Worm (Caenorhabditis elegans): Measurements from ENCODE around the gene F54D5.7.

F54D5.7 gene

DNA sequence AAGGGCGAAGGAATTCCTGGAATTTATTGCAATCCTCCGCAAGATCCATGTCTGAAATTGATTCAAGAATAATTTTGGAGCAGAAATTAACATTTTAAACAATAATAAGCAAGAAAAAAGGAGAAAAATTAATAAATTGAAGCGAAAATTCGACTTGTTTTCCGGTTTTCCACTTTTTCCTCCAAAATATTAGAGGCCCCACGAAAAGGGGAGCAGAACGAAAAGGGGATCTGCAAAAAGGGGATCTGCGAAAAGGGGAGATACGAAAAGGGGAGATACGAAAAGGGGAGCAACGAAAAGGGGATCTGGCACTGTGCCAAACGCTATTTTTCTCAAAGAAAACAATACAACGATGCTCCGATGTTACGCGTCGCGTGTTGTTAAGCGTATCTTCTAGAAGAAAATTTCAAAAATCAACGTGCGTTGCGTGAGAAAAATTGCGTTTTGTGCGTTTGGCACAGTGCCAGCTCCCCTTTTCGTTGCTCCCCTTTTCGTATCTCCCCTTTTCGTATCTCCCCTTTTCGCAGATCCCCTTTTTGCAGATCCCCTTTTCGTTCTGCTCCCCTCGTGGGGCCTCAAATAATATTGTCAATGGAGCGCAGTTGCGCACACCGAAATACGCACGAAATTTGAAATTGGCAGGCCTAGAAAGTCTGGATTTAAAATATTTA lies 12.8 kb upstream of the F54D5.7 start, which contains the start of gene Y62F5A.12 (continued):
- TF ChIP-seq C08G9.2 (tag; optimal IDR thresholded peaks at IDR 0.05) (peak; percentile 97), syd-9 (tag; optimal IDR thresholded peaks at IDR 0.05) (peak; percentile 85), ceh-14 (tag; optimal IDR thresholded peaks at IDR 0.05) (peak; percentile 98), zip-5 (tag; optimal IDR thresholded peaks at IDR 0.05) (peak; percentile 92), ttx-3 (tag; optimal IDR thresholded peaks at IDR 0.05) (peak; percentile 30), sdc-2 (tag; optimal IDR thresholded peaks at IDR 0.05) (peak; percentile 9), ceh-31 (tag; optimal IDR thresholded peaks at IDR 0.05) (peak; percentile 100), unc-86 (tag; optimal IDR thresholded peaks at IDR 0.05) (peak; percentile 79), unc-42 (tag; optimal IDR thresholded peaks at IDR 0.05) (peak; percentile 88), ceh-18 (tag; optimal IDR thresholded peaks at IDR 0.05) (peak; percentile 89), ets-4 (tag; optimal IDR thresholded peaks at IDR 0.05) (peak; percentile 97), nfya-1 (tag; optimal IDR thresholded peaks at IDR 0.05) (peak; percentile 35), T23F11.4 (GFP tag; optimal IDR thresholded peaks at IDR 0.05) (peak; percentile 8), pag-3 (tag; optimal IDR thresholded peaks at IDR 0.05; ENCODE audit: borderline replicate concordance) (peak; percentile 96), ref-2 (tag; optimal IDR thresholded peaks at IDR 0.05) (peak; percentile 98), ceh-34 (tag; optimal IDR thresholded peaks at IDR 0.05) (peak; percentile 95), ahr-1 (tag; optimal IDR thresholded peaks at IDR 0.05) (peak; percentile 78), ztf-16 (tag; optimal IDR thresholded peaks at IDR 0.05) (peak; percentile 78), K02D7.2 (tag; optimal IDR thresholded peaks at IDR 0.05) (peak; percentile 18), ceh-45 (GFP tag; IDR thresholded peaks at IDR 0.05) (peak; percentile 90), elt-4 (tag; optimal IDR thresholded peaks at IDR 0.05) (peak; percentile 79), pha-2 (tag; optimal IDR thresholded peaks at IDR 0.05) (peak; percentile 49), dmd-4 (tag; optimal IDR thresholded peaks at IDR 0.05; ENCODE audit: borderline replicate concordance) (peak; percentile 94), ceh-6 (GFP tag; optimal IDR thresholded peaks at IDR 0.05) (peak; percentile 45), hlh-8 (tag; optimal IDR thresholded peaks at IDR 0.05) (peak; percentile 89), Y22D7AL.16 (tag; optimal IDR thresholded peaks at IDR 0.05) (peak; percentile 5), che-1 (tag; optimal IDR thresholded peaks at IDR 0.05) (peak; percentile 21), elt-2 (tag; optimal IDR thresholded peaks at IDR 0.05) (peak; percentile 79), hlh-13 (GFP tag; optimal IDR thresholded peaks at IDR 0.05) (peak; percentile 72), lin-11 (tag; optimal IDR thresholded peaks at IDR 0.05) (peak; percentile 22)

DNA sequence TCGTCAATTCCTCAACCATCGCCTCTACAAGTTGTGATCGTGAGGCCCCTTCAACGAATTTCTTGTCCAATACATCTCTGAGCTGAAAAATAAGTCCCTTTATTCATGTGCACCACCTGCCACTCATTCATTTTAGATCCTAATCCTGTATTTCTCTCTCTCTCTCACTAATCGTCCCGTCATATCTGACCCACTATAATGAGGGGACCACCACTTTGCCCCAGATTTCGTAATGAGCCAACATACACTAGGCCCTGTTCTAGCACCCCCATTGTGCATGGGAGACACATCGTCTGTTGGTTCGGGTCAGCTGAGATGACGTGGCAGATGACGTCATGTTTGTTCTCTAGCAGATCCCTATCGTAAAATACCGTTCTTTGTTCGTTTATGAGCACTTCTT lies 11.9 kb upstream of the F54D5.7 start:
- no peak for TF ChIP-seq pag-3 (tag; optimal IDR thresholded peaks at IDR 0.05; ENCODE audit: borderline replicate concordance)
- TF ChIP-seq sdc-2 (tag; optimal IDR thresholded peaks at IDR 0.05) = peak; percentile 36
- no peak for TF ChIP-seq fkh-6 (tag; optimal IDR thresholded peaks at IDR 0.05)
- TF ChIP-seq syd-9 (tag; optimal IDR thresholded peaks at IDR 0.05) = no peak
- TF ChIP-seq ref-2 (tag; optimal IDR thresholded peaks at IDR 0.05) = peak; percentile 68
- TF ChIP-seq ceh-31 (tag; optimal IDR thresholded peaks at IDR 0.05) = peak; percentile 42
- TF ChIP-seq gmeb-2 (tag; optimal IDR thresholded peaks at IDR 0.05) = peak; percentile 4
- no peak for TF ChIP-seq C38D4.7 (GFP tag; optimal IDR thresholded peaks at IDR 0.05)
- no peak for TF ChIP-seq madf-2 (tag; optimal IDR thresholded peaks at IDR 0.05)
- no peak for TF ChIP-seq pros-1 (tag; optimal IDR thresholded peaks at IDR 0.05)
- peak; percentile 48 for TF ChIP-seq tbx-2 (tag; optimal IDR thresholded peaks at IDR 0.05)
- TF ChIP-seq eyg-1 (tag; optimal IDR thresholded peaks at IDR 0.05) = no peak
- no peak for TF ChIP-seq rnt-1 (tag; optimal IDR thresholded peaks at IDR 0.05)

DNA sequence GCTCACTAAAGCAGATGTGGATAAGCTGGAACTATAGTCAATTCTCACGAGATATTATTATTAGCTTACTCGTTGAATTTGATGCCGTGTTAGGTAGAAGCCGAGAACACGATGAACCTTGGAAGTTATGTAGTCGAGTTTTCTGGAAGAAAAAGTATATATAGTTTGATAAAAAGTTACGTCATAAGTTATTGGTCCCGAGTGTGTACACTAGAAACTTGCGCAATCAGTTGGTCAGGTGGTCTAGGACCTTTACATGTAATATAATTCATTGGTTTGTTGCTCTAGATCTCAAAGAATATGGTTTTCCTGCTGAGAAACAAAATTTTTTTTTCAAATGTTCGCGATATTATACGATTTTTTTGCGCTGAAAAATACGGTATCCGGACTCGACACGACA lies 11.4 kb upstream of the F54D5.7 start:
- no peak for TF ChIP-seq pros-1 (tag; optimal IDR thresholded peaks at IDR 0.05)
- TF ChIP-seq elt-2 (tag; optimal IDR thresholded peaks at IDR 0.05) = peak; percentile 43
- no peak for TF ChIP-seq dmd-4 (tag; optimal IDR thresholded peaks at IDR 0.05; ENCODE audit: borderline replicate concordance)
